Worm (Caenorhabditis elegans) whole organism, young adult: ENCODE results near the gene F16H6.4.
A peak's percentile ranks its signal among the peaks of the same experiment; 100 is the strongest.

Source experiments
- C17E4.6 ChIP-seq: fragments of 200-800 bp; sonication (Bioruptor generic); IDR thresholded peaks from 2 replicates; pipeline ENCODE4 v1.3.6; 2022; ENCODE audit warnings: missing genetic modification reagents, missing genetic modification characterization, missing compliant biosample characterization
- D2030.7 ChIP-seq: fragments of 200-800 bp; sonication (Bioruptor generic); IDR thresholded peaks from 2 replicates; pipeline ENCODE4 v1.3.6; 2022; ENCODE audit warnings: missing genetic modification reagents, missing genetic modification characterization, missing compliant biosample characterization
- F22D6.2 ChIP-seq: sonication (generic microtip); optimal IDR thresholded peaks from 2 replicates; lab custom pipeline; 2016; ENCODE audit warnings: mild to moderate bottlenecking, missing genetic modification characterization, missing compliant biosample characterization
- F23B12.7 ChIP-seq: sonication (generic microtip); optimal IDR thresholded peaks from 2 replicates; lab custom pipeline; 2017; ENCODE audit warnings: missing genetic modification characterization, mild to moderate bottlenecking, missing compliant biosample characterization, antibody characterized with exemption, moderate library complexity; ENCODE audit not compliant: insufficient read depth
- F37B4.10 ChIP-seq: fragments of 200-800 bp; sonication (Bioruptor generic); IDR thresholded peaks from 2 replicates; pipeline ENCODE4 v1.3.6; 2022; ENCODE audit warnings: missing genetic modification characterization, missing compliant biosample characterization
- F39B2.1 ChIP-seq: fragments of 200-800 bp; sonication (Bioruptor generic); IDR thresholded peaks from 2 replicates; pipeline ENCODE4 v1.3.6; 2022; ENCODE audit warnings: missing genetic modification reagents, missing genetic modification characterization, missing compliant biosample characterization
- F52B5.7 ChIP-seq: sonication (generic microtip); optimal IDR thresholded peaks from 2 replicates; lab custom pipeline; 2016; ENCODE audit warnings: mild to moderate bottlenecking, missing genetic modification characterization, missing compliant biosample characterization
- F57C9.4 ChIP-seq: sonication (generic microtip); optimal IDR thresholded peaks from 2 replicates; lab custom pipeline; 2017; ENCODE audit warnings: mild to moderate bottlenecking, missing genetic modification characterization, missing compliant biosample characterization
- Y53F4B.3 ChIP-seq: fragments of 200-800 bp; sonication (Bioruptor generic); IDR thresholded peaks from 2 replicates; pipeline ENCODE4 v1.3.6; 2022; ENCODE audit warnings: missing genetic modification reagents, missing genetic modification characterization, missing compliant biosample characterization
- Y56A3A.18 ChIP-seq: fragments of 200-800 bp; sonication (Bioruptor generic); IDR thresholded peaks from 2 replicates; pipeline ENCODE4 v1.3.6; 2022; ENCODE audit warnings: missing genetic modification reagents, missing genetic modification characterization, missing compliant biosample characterization
- aptf-2 ChIP-seq: fragments of 200-800 bp; sonication (Bioruptor generic); conservative IDR thresholded peaks from 2 replicates; pipeline ENCODE4 v1.3.6; 2022; ENCODE audit warnings: missing genetic modification reagents, missing genetic modification characterization, missing compliant biosample characterization
- atf-7 ChIP-seq: sonication (generic microtip); optimal IDR thresholded peaks from 2 replicates; lab custom pipeline; 2017; ENCODE audit warnings: mild to moderate bottlenecking, missing genetic modification characterization, missing compliant biosample characterization
- athp-1 ChIP-seq: sonication (generic microtip); optimal IDR thresholded peaks from 2 replicates; lab custom pipeline; 2017; ENCODE audit warnings: mild to moderate bottlenecking, missing genetic modification characterization, missing compliant biosample characterization
- bed-2 ChIP-seq: fragments of 200-800 bp; sonication (Bioruptor generic); IDR thresholded peaks from 2 replicates; pipeline ENCODE4 v1.3.6; 2022; ENCODE audit warnings: missing genetic modification reagents, missing genetic modification characterization, missing compliant biosample characterization
- ceh-40 ChIP-seq: fragments of 200-800 bp; sonication (Bioruptor generic); IDR thresholded peaks from 2 replicates; pipeline ENCODE4 v1.3.6; 2022; ENCODE audit warnings: missing genetic modification characterization, missing compliant biosample characterization
- chd-7 ChIP-seq: sonication (generic microtip); optimal IDR thresholded peaks from 2 replicates; lab custom pipeline; 2016; ENCODE audit warnings: mild to moderate bottlenecking, missing genetic modification characterization, moderate library complexity, missing compliant biosample characterization
- dox-1 ChIP-seq: fragments of 200-800 bp; sonication (Bioruptor generic); IDR thresholded peaks from 2 replicates; pipeline ENCODE4 v1.3.6; 2022; ENCODE audit warnings: missing genetic modification reagents, missing genetic modification characterization, missing compliant biosample characterization
- him-1 ChIP-seq: sonication (generic microtip); optimal IDR thresholded peaks from 2 replicates; lab custom pipeline; 2016; ENCODE audit warnings: missing genotype, missing genetic modification reagents, missing genetic modification characterization, missing compliant biosample characterization
- hlh-12 ChIP-seq: sonication (generic microtip); optimal IDR thresholded peaks from 2 replicates; lab custom pipeline; 2016; ENCODE audit warnings: missing genetic modification characterization, missing compliant biosample characterization
- hlh-26 ChIP-seq: fragments of 200-800 bp; sonication (Bioruptor generic); conservative IDR thresholded peaks from 2 replicates; pipeline ENCODE4 v1.3.6; 2022; ENCODE audit warnings: missing genetic modification reagents, missing genetic modification characterization, missing compliant biosample characterization
- hmg-1.2 ChIP-seq: fragments of 200-800 bp; sonication (Bioruptor generic); IDR thresholded peaks from 2 replicates; pipeline ENCODE4 v1.3.6; 2022; ENCODE audit warnings: missing genetic modification reagents, missing genetic modification characterization, missing compliant biosample characterization
- lin-40 ChIP-seq: sonication (generic microtip); optimal IDR thresholded peaks from 2 replicates; lab custom pipeline; 2016; ENCODE audit warnings: missing genetic modification characterization, mild to moderate bottlenecking, missing compliant biosample characterization, missing genotype, missing genetic modification reagents
- lir-1 ChIP-seq: fragments of 200-800 bp; sonication (Bioruptor generic); conservative IDR thresholded peaks from 2 replicates; pipeline ENCODE4 v1.3.6; 2022; ENCODE audit warnings: missing genetic modification reagents, missing genetic modification characterization, missing compliant biosample characterization
- lsl-1 ChIP-seq: fragments of 200-800 bp; sonication (Bioruptor generic); optimal IDR thresholded peaks from 2 replicates; lab custom pipeline; 2018; ENCODE audit warnings: mild to moderate bottlenecking, missing genetic modification characterization, moderate library complexity, missing compliant biosample characterization
- lsy-27 ChIP-seq: sonication (generic microtip); optimal IDR thresholded peaks from 2 replicates; lab custom pipeline; 2017; ENCODE audit warnings: missing genetic modification characterization, mild to moderate bottlenecking, missing compliant biosample characterization, antibody characterized with exemption, missing genotype, borderline replicate concordance; ENCODE audit not compliant: insufficient read depth
- nfya-2 ChIP-seq: fragments of 200-800 bp; sonication (Bioruptor generic); IDR thresholded peaks from 2 replicates; pipeline ENCODE4 v1.3.6; 2022; ENCODE audit warnings: missing genetic modification reagents, missing genetic modification characterization, missing compliant biosample characterization
- nhr-120 ChIP-seq: fragments of 200-800 bp; sonication (Bioruptor generic); IDR thresholded peaks from 2 replicates; pipeline ENCODE4 v1.3.6; 2022; ENCODE audit warnings: missing genetic modification characterization, missing compliant biosample characterization
- nhr-27 ChIP-seq: fragments of 200-800 bp; sonication (Bioruptor generic); optimal IDR thresholded peaks from 2 replicates; lab custom pipeline; 2018; ENCODE audit warnings: mild to moderate bottlenecking, missing genetic modification characterization, moderate library complexity, missing compliant biosample characterization
- nhr-80 ChIP-seq: sonication (generic microtip); optimal IDR thresholded peaks from 2 replicates; lab custom pipeline; 2016; ENCODE audit warnings: missing genetic modification characterization, missing compliant biosample characterization
- rcor-1 ChIP-seq: fragments of 200-800 bp; sonication (Bioruptor generic); IDR thresholded peaks from 2 replicates; pipeline ENCODE4 v1.3.6; 2022; ENCODE audit warnings: missing genetic modification reagents, missing genetic modification characterization, missing compliant biosample characterization
- repo-1 ChIP-seq: sonication (generic microtip); optimal IDR thresholded peaks from 2 replicates; lab custom pipeline; 2017; ENCODE audit warnings: mild to moderate bottlenecking, missing genetic modification characterization, missing compliant biosample characterization
- sdz-38 ChIP-seq: sonication (generic microtip); optimal IDR thresholded peaks from 2 replicates; lab custom pipeline; 2016; ENCODE audit warnings: missing genotype, missing genetic modification characterization, missing compliant biosample characterization
- snpc-1.3 ChIP-seq: sonication (generic microtip); optimal IDR thresholded peaks from 2 replicates; lab custom pipeline; 2017; ENCODE audit warnings: missing genetic modification characterization, mild to moderate bottlenecking, missing compliant biosample characterization, antibody characterized with exemption, moderate library complexity, missing genotype, missing genetic modification reagents; ENCODE audit not compliant: insufficient read depth
- tlf-1 ChIP-seq: fragments of 200-800 bp; sonication (Bioruptor generic); optimal IDR thresholded peaks from 2 replicates; lab custom pipeline; 2018; ENCODE audit warnings: mild to moderate bottlenecking, missing genetic modification characterization, missing compliant biosample characterization
- zfh-2 ChIP-seq: fragments of 200-800 bp; sonication (Bioruptor generic); conservative IDR thresholded peaks from 2 replicates; pipeline ENCODE4 v1.3.6; 2022; ENCODE audit warnings: missing genetic modification reagents, missing genetic modification characterization, missing compliant biosample characterization
- ztf-18 ChIP-seq: sonication (generic microtip); optimal IDR thresholded peaks from 2 replicates; lab custom pipeline; 2016; ENCODE audit warnings: missing genotype, mild to moderate bottlenecking, missing genetic modification characterization, missing compliant biosample characterization
- ztf-22 ChIP-seq: fragments of 200-800 bp; sonication (Bioruptor generic); optimal IDR thresholded peaks from 2 replicates; lab custom pipeline; 2018; ENCODE audit warnings: mild to moderate bottlenecking, missing genetic modification characterization, moderate library complexity, missing compliant biosample characterization

Gene F16H6.4

DNA sequence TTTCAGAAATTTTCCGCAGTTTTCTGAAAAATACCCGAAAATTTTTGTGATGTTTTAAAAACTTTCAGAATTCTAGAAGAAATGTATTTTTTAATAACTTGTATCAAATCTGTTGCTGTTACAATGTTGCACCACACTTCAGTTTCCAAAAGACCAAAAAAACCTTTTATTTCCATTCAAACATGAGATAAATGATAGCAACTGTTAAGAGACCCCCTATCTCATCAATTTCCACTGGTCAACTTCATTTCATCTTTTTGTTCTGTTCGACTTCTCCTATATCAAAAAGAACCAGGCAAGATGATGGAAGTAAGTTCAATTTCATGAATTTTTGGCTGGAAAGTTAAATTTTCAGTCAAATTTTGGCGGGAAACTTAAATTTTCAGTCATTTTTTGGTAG lies at the start of gene F16H6.4:
F16H6.4 (plus strand) TSS at position 301 of the 400 bp plus-strand sequence.
- TF ChIP-seq F23B12.7 (tag; lab: Kevin White, UChicago) (no peak), C17E4.6 (GFP tag; lab: Robert Waterston, UW) (no peak), ztf-18 (tag; lab: Kevin White, UChicago) (no peak), zfh-2 (GFP tag; lab: Robert Waterston, UW) (no peak), nfya-2 (GFP tag; lab: Robert Waterston, UW) (no peak), hmg-1.2 (GFP tag; lab: Robert Waterston, UW) (no peak), ztf-22 (GFP tag; lab: Kevin White, UChicago) (no peak), chd-7 (tag; lab: Kevin White, UChicago) (no peak), tlf-1 (GFP tag; lab: Kevin White, UChicago) (no peak), dox-1 (GFP tag; lab: Robert Waterston, UW) (no peak), lir-1 (no peak), Y53F4B.3 (GFP tag; lab: Robert Waterston, UW) (no peak)
- TF ChIP-seq, all 124 proteins: peak for 0

DNA sequence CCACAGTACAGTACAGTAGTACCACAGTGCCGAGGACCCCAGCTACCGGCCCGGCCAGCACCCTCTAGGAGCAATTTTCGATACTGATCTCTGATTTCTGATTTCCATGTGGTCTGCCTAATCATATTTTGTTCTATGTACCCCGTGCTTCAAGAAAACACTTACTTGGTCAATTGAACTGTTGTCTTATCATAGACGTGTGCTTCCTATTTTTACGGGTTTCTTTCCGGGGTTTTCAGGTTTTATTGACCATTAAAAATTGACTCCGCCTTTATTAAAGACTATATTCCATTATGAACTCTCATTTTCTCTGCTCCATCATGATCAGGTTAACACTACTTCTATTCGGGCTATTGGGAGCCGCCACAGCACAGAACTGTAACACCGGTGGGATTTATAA lies 40.8 kb upstream of the F16H6.4 start, which contains the start of gene clec-48:
clec-48 (plus strand) TSS at position 320 of the 400 bp plus-strand sequence.
- TF ChIP-seq him-1 (tag; lab: Kevin White, UChicago) (no peak), nhr-80 (tag; lab: Kevin White, UChicago) (peak; percentile 9)

- TF ChIP-seq F39B2.1 (GFP tag; lab: Robert Waterston, UW) (no peak), Y56A3A.18 (GFP tag; lab: Robert Waterston, UW) (no peak), hlh-12 (tag; lab: Kevin White, UChicago) (no peak), F22D6.2 (tag; lab: Kevin White, UChicago) (no peak), D2030.7 (GFP tag; lab: Robert Waterston, UW) (no peak), ztf-22 (GFP tag; lab: Kevin White, UChicago) (no peak), nhr-120 (GFP tag; lab: Robert Waterston, UW) (no peak)
Observed at ce11 chrV:18158172-18158571, 40.3 kb upstream of the F16H6.4 start.

- TF ChIP-seq lin-40 (tag; lab: Kevin White, UChicago) = no peak
- no peak for TF ChIP-seq F39B2.1 (GFP tag; lab: Robert Waterston, UW)
- no peak for TF ChIP-seq hlh-26 (GFP tag; lab: Robert Waterston, UW)
- TF ChIP-seq lsy-27 (tag; lab: Kevin White, UChicago) = no peak
- TF ChIP-seq athp-1 (tag; lab: Kevin White, UChicago) = no peak
- no peak for TF ChIP-seq repo-1 (tag; lab: Kevin White, UChicago)
- no peak for TF ChIP-seq nhr-27 (tag; lab: Kevin White, UChicago)
- no peak for TF ChIP-seq F52B5.7 (tag; lab: Kevin White, UChicago)
- no peak for TF ChIP-seq aptf-2 (GFP tag; lab: Robert Waterston, UW)
- TF ChIP-seq F37B4.10 (GFP tag; lab: Robert Waterston, UW) = no peak
- no peak for TF ChIP-seq snpc-1.3 (tag; lab: Kevin White, UChicago)
- TF ChIP-seq F57C9.4 (tag; lab: Kevin White, UChicago) = no peak
- no peak for TF ChIP-seq sdz-38 (tag; lab: Kevin White, UChicago)
- TF ChIP-seq ceh-40 (GFP tag; lab: Robert Waterston, UW) = no peak
- TF ChIP-seq atf-7 (tag; lab: Kevin White, UChicago) = no peak
- no peak for TF ChIP-seq lsl-1 (GFP tag; lab: Kevin White, UChicago)
- no peak for TF ChIP-seq bed-2 (GFP tag; lab: Robert Waterston, UW)
- TF ChIP-seq zfh-2 (GFP tag; lab: Robert Waterston, UW) = no peak
- TF ChIP-seq rcor-1 (GFP tag; lab: Robert Waterston, UW) = no peak
- TF ChIP-seq, all 124 proteins: peak for 0
Observed at ce11 chrV:18161228-18161627, 37.3 kb upstream of the F16H6.4 start, which contains the start of gene C14A6.13. C14A6.13 (minus strand) TSS chrV:18161328.
